Worm (Caenorhabditis elegans) whole organism, mixed stage, embryonic: Measurements from ENCODE around the gene F38A6.4.
A peak's percentile ranks its signal among the peaks of the same experiment; 100 is the strongest.

Experiments
- M03D4.4 ChIP-seq: sonication (generic microtip); optimal IDR thresholded peaks from 2 replicates; lab custom pipeline; 2017; ENCODE audit warnings: mild to moderate bottlenecking, missing genetic modification characterization, missing compliant biosample characterization
- bed-3 ChIP-seq: fragments of 200-800 bp; sonication (Bioruptor generic); optimal IDR thresholded peaks from 3 replicates; lab custom pipeline; 2018; ENCODE audit warnings: mild to moderate bottlenecking, missing genetic modification characterization, moderate library complexity, missing compliant biosample characterization
- blmp-1 ChIP-seq: fragments of 150-350 bp; optimal IDR thresholded peaks from 2 replicates; lab custom pipeline; 2014; ENCODE audit warnings: missing biosample characterization, missing genetic modification characterization
- ceh-39 ChIP-seq: fragments of 150-350 bp; optimal IDR thresholded peaks from 2 replicates; lab custom pipeline; 2014; ENCODE audit warnings: missing biosample characterization, missing genetic modification characterization
- ceh-83 ChIP-seq: fragments of 200-800 bp; sonication (Bioruptor generic); optimal IDR thresholded peaks from 2 replicates; lab custom pipeline; 2018; ENCODE audit warnings: mild to moderate bottlenecking, missing genetic modification characterization, missing compliant biosample characterization
- ces-1 ChIP-seq: fragments of 150-350 bp; optimal IDR thresholded peaks from 2 replicates; lab custom pipeline; 2014; ENCODE audit warnings: missing biosample characterization, missing genetic modification reagents, missing genetic modification characterization
- cnd-1 ChIP-seq: fragments of 200-800 bp; sonication (Bioruptor generic); optimal IDR thresholded peaks from 2 replicates; lab custom pipeline; 2018; ENCODE audit warnings: mild to moderate bottlenecking, missing genetic modification characterization, missing compliant biosample characterization
- drap-1 ChIP-seq: fragments of 200-800 bp; sonication (Bioruptor generic); optimal IDR thresholded peaks from 3 replicates; lab custom pipeline; 2018; ENCODE audit warnings: mild to moderate bottlenecking, missing genetic modification characterization, missing compliant biosample characterization
- elt-1 ChIP-seq: sonication (generic microtip); optimal IDR thresholded peaks from 2 replicates; lab custom pipeline; 2017; ENCODE audit warnings: missing genetic modification characterization, mild to moderate bottlenecking, missing compliant biosample characterization, antibody characterized with exemption, moderate library complexity, borderline replicate concordance; ENCODE audit not compliant: insufficient read depth
- elt-3 ChIP-seq: fragments of 150-350 bp; optimal IDR thresholded peaks from 2 replicates; lab custom pipeline; 2014; ENCODE audit warnings: missing biosample characterization, missing genetic modification characterization
- flh-1 ChIP-seq: fragments of 200-800 bp; sonication (Bioruptor generic); optimal IDR thresholded peaks from 2 replicates; lab custom pipeline; 2018; ENCODE audit warnings: mild to moderate bottlenecking, missing genetic modification characterization, moderate library complexity, missing compliant biosample characterization
- ham-2 ChIP-seq: fragments of 200-800 bp; sonication (Bioruptor generic); optimal IDR thresholded peaks from 2 replicates; lab custom pipeline; 2018; ENCODE audit warnings: mild to moderate bottlenecking, missing genetic modification characterization, missing compliant biosample characterization
- hlh-1 ChIP-seq: fragments of 150-350 bp; optimal IDR thresholded peaks from 2 replicates; lab custom pipeline; 2014; ENCODE audit warnings: missing biosample characterization, missing genetic modification reagents, missing genetic modification characterization
- lin-32 ChIP-seq: fragments of 200-800 bp; sonication (Bioruptor generic); optimal IDR thresholded peaks from 2 replicates; lab custom pipeline; 2018; ENCODE audit warnings: mild to moderate bottlenecking, missing genetic modification characterization, missing compliant biosample characterization
- lsy-2 ChIP-seq: fragments of 150-350 bp; optimal IDR thresholded peaks from 2 replicates; lab custom pipeline; 2014; ENCODE audit warnings: missing biosample characterization, missing genetic modification characterization
- mab-5 ChIP-seq: fragments of 150-350 bp; optimal IDR thresholded peaks from 2 replicates; lab custom pipeline; 2014; ENCODE audit warnings: missing biosample characterization, missing genetic modification characterization
- mep-1 ChIP-seq: fragments of 150-350 bp; optimal IDR thresholded peaks from 2 replicates; lab custom pipeline; 2017; ENCODE audit warnings: missing biosample characterization, missing genetic modification reagents, missing genetic modification characterization, inconsistent platforms
- mls-2 ChIP-seq: sonication (generic microtip); optimal IDR thresholded peaks from 2 replicates; lab custom pipeline; 2016; ENCODE audit warnings: mild to moderate bottlenecking, missing genetic modification characterization, moderate library complexity, missing compliant biosample characterization
- nhr-2 ChIP-seq: fragments of 150-350 bp; optimal IDR thresholded peaks from 2 replicates; lab custom pipeline; 2014; ENCODE audit warnings: missing biosample characterization, missing genetic modification characterization
- nhr-237 ChIP-seq: fragments of 150-350 bp; optimal IDR thresholded peaks from 2 replicates; lab custom pipeline; 2014; ENCODE audit warnings: missing biosample characterization, missing genetic modification characterization
- nhr-28 ChIP-seq: fragments of 150-350 bp; optimal IDR thresholded peaks from 2 replicates; lab custom pipeline; 2014; ENCODE audit warnings: missing biosample characterization, missing genetic modification characterization
- nhr-76 ChIP-seq: sonication (generic microtip); optimal IDR thresholded peaks from 2 replicates; lab custom pipeline; 2017; ENCODE audit warnings: missing biosample characterization, missing genetic modification characterization
- pha-4 ChIP-seq: fragments of 150-350 bp; optimal IDR thresholded peaks from 2 replicates; lab custom pipeline; 2018; ENCODE audit warnings: missing biosample characterization, missing genetic modification reagents, missing genetic modification characterization
- unc-120 ChIP-seq: sonication (generic microtip); optimal IDR thresholded peaks from 2 replicates; lab custom pipeline; 2017; ENCODE audit warnings: missing genetic modification characterization, missing compliant biosample characterization; ENCODE audit not compliant: poor library complexity, severe bottlenecking
- unc-39 ChIP-seq: fragments of 150-350 bp; optimal IDR thresholded peaks from 2 replicates; lab custom pipeline; 2014; ENCODE audit warnings: missing biosample characterization, missing genetic modification characterization
- zip-8 ChIP-seq: fragments of 150-350 bp; optimal IDR thresholded peaks from 2 replicates; lab custom pipeline; 2014; ENCODE audit warnings: missing biosample characterization, missing genetic modification characterization
- ztf-11 ChIP-seq: fragments of 150-350 bp; optimal IDR thresholded peaks from 2 replicates; lab custom pipeline; 2014; ENCODE audit warnings: missing biosample characterization, missing genetic modification characterization

The F38A6.4 gene

ce11 chrV:20728763-20729350, 46.3 kb downstream of the F38A6.4 start, which contains the start of gene ipla-3:
Gene ipla-3 (minus strand): TSS chrV:20729272.
- no peak for TF ChIP-seq nhr-28 (tag; lab: Kevin White, UChicago)
- no peak for TF ChIP-seq mab-5 (tag; lab: Kevin White, UChicago)
- TF ChIP-seq lin-32 (GFP tag; lab: Kevin White, UChicago), result no peak
- TF ChIP-seq cnd-1 (tag; lab: Kevin White, UChicago), result no peak
- TF ChIP-seq ceh-39 (tag; lab: Kevin White, UChicago), result no peak
- TF ChIP-seq ces-1 (GFP tag; lab: Kevin White, UChicago), result no peak
- TF ChIP-seq mls-2 (tag; lab: Kevin White, UChicago), result peak; percentile 42
- no peak for TF ChIP-seq elt-3 (tag; lab: Kevin White, UChicago)
- TF ChIP-seq ham-2 (GFP tag; lab: Kevin White, UChicago), result no peak
- TF ChIP-seq unc-120 (tag; lab: Kevin White, UChicago), result peak; percentile 9
- no peak for TF ChIP-seq ceh-83
- TF ChIP-seq zip-8 (tag; lab: Kevin White, UChicago), result no peak
- TF ChIP-seq nhr-237 (tag; lab: Kevin White, UChicago), result no peak
- no peak for TF ChIP-seq bed-3 (GFP tag; lab: Kevin White, UChicago)
- TF ChIP-seq elt-1, result no peak
- TF ChIP-seq pha-4 (tag; lab: Kevin White, UChicago), result peak; percentile 53
- TF ChIP-seq mep-1, result peak; percentile 40
- no peak for TF ChIP-seq unc-39 (tag; lab: Kevin White, UChicago)
- TF ChIP-seq lsy-2 (tag; lab: Kevin White, UChicago), result peak; percentile 5
- no peak for TF ChIP-seq nhr-2 (tag; lab: Kevin White, UChicago)
- no peak for TF ChIP-seq drap-1

ce11 chrV:20727458-20727857, 47.7 kb downstream of the F38A6.4 start:
- TF ChIP-seq flh-1 (no peak), blmp-1 (no peak), cnd-1 (tag; lab: Kevin White, UChicago) (no peak), unc-39 (tag; lab: Kevin White, UChicago) (no peak), M03D4.4 (no peak), zip-8 (tag; lab: Kevin White, UChicago) (no peak), lin-32 (GFP tag; lab: Kevin White, UChicago) (no peak), ztf-11 (tag; lab: Kevin White, UChicago) (no peak), hlh-1 (tag; lab: Kevin White, UChicago) (no peak), pha-4 (tag; lab: Kevin White, UChicago) (no peak), ham-2 (GFP tag; lab: Kevin White, UChicago) (no peak), elt-3 (tag; lab: Kevin White, UChicago) (no peak), nhr-76 (tag; lab: Kevin White, UChicago) (no peak), elt-1 (no peak), ceh-39 (tag; lab: Kevin White, UChicago) (no peak)
- TF ChIP-seq, all 35 proteins: peak for 0
